Worm (Caenorhabditis elegans) whole organism, young adult: Measurements from ENCODE around the gene rpl-3.

Experiments used
- B0336.3 ChIP-seq: fragments of 200-800 bp; sonication (Bioruptor generic); IDR thresholded peaks from 2 replicates; pipeline ENCODE4 v1.3.6; 2022; ENCODE audit warnings: missing genetic modification characterization, missing compliant biosample characterization
- F57A8.1 ChIP-seq: fragments of 200-800 bp; sonication (Bioruptor generic); optimal IDR thresholded peaks from 2 replicates; lab custom pipeline; 2018; ENCODE audit warnings: mild to moderate bottlenecking, missing genetic modification characterization, moderate library complexity, missing compliant biosample characterization
- Y53F4B.3 ChIP-seq: fragments of 200-800 bp; sonication (Bioruptor generic); IDR thresholded peaks from 2 replicates; pipeline ENCODE4 v1.3.6; 2022; ENCODE audit warnings: missing genetic modification reagents, missing genetic modification characterization, missing compliant biosample characterization
- aptf-3 ChIP-seq: fragments of 200-800 bp; sonication (Bioruptor generic); IDR thresholded peaks from 2 replicates; pipeline ENCODE4 v1.3.6; 2022; ENCODE audit warnings: missing genetic modification characterization, missing compliant biosample characterization
- attf-5 ChIP-seq: fragments of 200-800 bp; sonication (Bioruptor generic); optimal IDR thresholded peaks from 2 replicates; lab custom pipeline; 2018; ENCODE audit warnings: mild to moderate bottlenecking, missing genetic modification characterization, missing compliant biosample characterization
- ets-4 ChIP-seq: fragments of 200-800 bp; sonication (Bioruptor generic); optimal IDR thresholded peaks from 2 replicates; lab custom pipeline; 2018; ENCODE audit warnings: mild to moderate bottlenecking, missing genetic modification characterization, missing compliant biosample characterization
- lag-1 ChIP-seq: fragments of 200-800 bp; sonication (Bioruptor generic); IDR thresholded peaks from 2 replicates; pipeline ENCODE4 v1.3.6; 2022; ENCODE audit warnings: missing genetic modification reagents, missing genetic modification characterization, missing compliant biosample characterization
- lin-35 ChIP-seq, 3 experiments: fragments of 150-350 bp in 2 of 3; sonication (generic microtip) in 1 of 3; optimal IDR thresholded peaks; 2 replicates each; lab custom pipeline; 2014 to 2018; ENCODE audit warnings: missing biosample characterization in 3 of 3, missing genetic modification characterization in 3 of 3, missing genetic modification reagents in 3 of 3
- nhr-90 ChIP-seq: sonication (generic microtip); optimal IDR thresholded peaks from 2 replicates; lab custom pipeline; 2016; ENCODE audit warnings: missing genotype, mild to moderate bottlenecking, missing genetic modification characterization, missing compliant biosample characterization
- unc-130 ChIP-seq: sonication (generic microtip); optimal IDR thresholded peaks from 2 replicates; lab custom pipeline; 2016; ENCODE audit warnings: missing genetic modification reagents, missing genetic modification characterization, missing compliant biosample characterization
- unc-62 ChIP-seq: fragments of 150-350 bp; optimal IDR thresholded peaks from 2 replicates; lab custom pipeline; 2014; ENCODE audit warnings: missing biosample characterization, missing genetic modification reagents, missing genetic modification characterization
- xnd-1 ChIP-seq: sonication (generic microtip); optimal IDR thresholded peaks from 2 replicates; lab custom pipeline; 2016; ENCODE audit warnings: missing genotype, missing genetic modification reagents, missing genetic modification characterization, missing compliant biosample characterization
- ztf-6 ChIP-seq: fragments of 200-800 bp; sonication (Bioruptor generic); IDR thresholded peaks from 2 replicates; pipeline ENCODE4 v1.3.6; 2022; ENCODE audit warnings: missing genetic modification reagents, missing genetic modification characterization, missing compliant biosample characterization

DNA sequence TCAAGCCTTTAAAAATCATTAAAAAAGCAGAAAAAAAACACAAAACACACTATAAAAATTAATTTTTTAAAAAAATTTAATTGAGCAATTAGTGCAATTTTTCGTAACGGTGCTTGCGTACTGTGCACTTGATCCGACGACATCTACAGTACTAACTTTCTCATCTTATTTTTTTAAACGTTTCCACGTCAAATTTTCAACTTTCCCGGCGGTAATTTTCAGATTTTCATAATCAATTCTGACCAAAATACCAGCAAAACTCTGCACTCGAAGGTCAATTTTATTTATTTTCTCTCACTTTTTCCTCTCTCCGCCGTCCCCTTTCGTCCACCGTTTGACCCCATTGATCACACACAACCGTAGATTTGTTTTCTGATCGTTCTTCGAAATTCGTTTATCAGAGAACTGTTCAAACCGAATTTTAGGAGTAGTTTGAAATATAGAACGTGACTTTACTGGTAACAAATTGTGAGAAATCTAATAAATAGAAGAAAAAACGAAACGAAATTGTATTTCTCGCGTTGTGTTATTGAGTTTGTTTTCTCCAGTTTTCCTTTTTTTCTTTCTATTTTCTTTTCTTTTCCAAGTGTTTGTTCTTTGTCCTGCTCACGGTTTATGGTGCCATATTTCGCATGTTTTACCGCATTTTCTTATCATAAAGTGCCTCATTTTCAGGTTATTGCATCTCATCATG, 3.7 kb upstream of the rpl-3 start, which contains the start of gene acs-19:
- TF ChIP-seq xnd-1 (no peak), B0336.3 (GFP tag; lab: Robert Waterston, UW) (no peak), Y53F4B.3 (no peak), attf-5 (no peak), ets-4 (GFP tag; lab: Kevin White, UChicago) (no peak), unc-130 (GFP tag; lab: Kevin White, UChicago) (no peak), nhr-90 (tag; lab: Kevin White, UChicago) (no peak), aptf-3 (GFP tag; lab: Robert Waterston, UW) (no peak), lin-35 (GFP tag; optimal IDR thresholded peaks at IDR 0.05; lab: Kevin White, UChicago) (no peak), unc-62 (GFP tag; lab: Kevin White, UChicago) (no peak), lag-1 (GFP tag; lab: Robert Waterston, UW) (no peak), F57A8.1 (GFP tag; lab: Kevin White, UChicago) (no peak), ztf-6 (GFP tag; lab: Robert Waterston, UW) (no peak)
